Worm (Caenorhabditis elegans) whole organism, mixed stage, embryonic: ENCODE results near the gene K03H1.12.

Experiments
- elt-1 ChIP-seq: sonication (generic microtip); optimal IDR thresholded peaks from 2 replicates; lab custom pipeline; 2017; ENCODE audit warnings: missing genetic modification characterization, mild to moderate bottlenecking, missing compliant biosample characterization, antibody characterized with exemption, moderate library complexity, borderline replicate concordance; ENCODE audit not compliant: insufficient read depth
- elt-3 ChIP-seq: fragments of 150-350 bp; optimal IDR thresholded peaks from 2 replicates; lab custom pipeline; 2014; ENCODE audit warnings: missing biosample characterization, missing genetic modification characterization
- flh-1 ChIP-seq: fragments of 200-800 bp; sonication (Bioruptor generic); optimal IDR thresholded peaks from 2 replicates; lab custom pipeline; 2018; ENCODE audit warnings: mild to moderate bottlenecking, missing genetic modification characterization, moderate library complexity, missing compliant biosample characterization
- lin-13 ChIP-seq: fragments of 150-350 bp; optimal IDR thresholded peaks from 2 replicates; lab custom pipeline; 2014; ENCODE audit warnings: missing biosample characterization, missing genetic modification characterization
- lsy-2 ChIP-seq: fragments of 150-350 bp; optimal IDR thresholded peaks from 2 replicates; lab custom pipeline; 2014; ENCODE audit warnings: missing biosample characterization, missing genetic modification characterization
- nhr-237 ChIP-seq: fragments of 150-350 bp; optimal IDR thresholded peaks from 2 replicates; lab custom pipeline; 2014; ENCODE audit warnings: missing biosample characterization, missing genetic modification characterization
- sptf-1 ChIP-seq: sonication (generic microtip); optimal IDR thresholded peaks from 2 replicates; lab custom pipeline; 2017; ENCODE audit warnings: mild to moderate bottlenecking, missing genetic modification characterization, moderate library complexity, missing compliant biosample characterization

- TF ChIP-seq flh-1 (GFP tag; lab: Kevin White, UChicago), result no peak
- no peak for TF ChIP-seq lin-13 (tag; lab: Kevin White, UChicago)
- no peak for TF ChIP-seq nhr-237 (tag; lab: Kevin White, UChicago)
- no peak for TF ChIP-seq elt-3 (tag; lab: Kevin White, UChicago)
- no peak for TF ChIP-seq elt-1 (tag; lab: Kevin White, UChicago)
- TF ChIP-seq lsy-2 (tag; lab: Kevin White, UChicago), result no peak
- no peak for TF ChIP-seq sptf-1 (tag; lab: Kevin White, UChicago)
These were observed 11.9 kb upstream of the K03H1.12 start for ce11 chrIII:9929525-9929924.
